Worm (Caenorhabditis elegans) whole organism, midembryonic: ENCODE measurements around the gene B0228.1.

Experiments
- T22C8.4 ChIP-seq: fragments of 200-800 bp; sonication (Bioruptor generic); IDR thresholded peaks from 2 replicates; pipeline ENCODE4 v1.3.6; 2022; ENCODE audit warnings: missing genetic modification characterization, missing compliant biosample characterization
- flt-1 ChIP-seq: fragments of 200-800 bp; sonication (Bioruptor generic); IDR thresholded peaks from 2 replicates; pipeline ENCODE4 v1.3.6; 2022; ENCODE audit warnings: missing genetic modification characterization, missing compliant biosample characterization
- tab-1 ChIP-seq: fragments of 200-800 bp; sonication (Bioruptor generic); IDR thresholded peaks from 2 replicates; pipeline ENCODE4 v1.3.6; 2022; ENCODE audit warnings: missing genetic modification characterization, missing compliant biosample characterization
- ztf-23 ChIP-seq: fragments of 200-800 bp; sonication (Bioruptor generic); IDR thresholded peaks from 2 replicates; pipeline ENCODE4 v1.3.6; 2022; ENCODE audit warnings: missing genetic modification reagents, missing genetic modification characterization, missing compliant biosample characterization
- ztf-29 ChIP-seq: fragments of 200-800 bp; sonication (Bioruptor generic); IDR thresholded peaks from 2 replicates; pipeline ENCODE4 v1.3.6; 2022; ENCODE audit warnings: missing genetic modification reagents, missing genetic modification characterization, missing compliant biosample characterization

DNA sequence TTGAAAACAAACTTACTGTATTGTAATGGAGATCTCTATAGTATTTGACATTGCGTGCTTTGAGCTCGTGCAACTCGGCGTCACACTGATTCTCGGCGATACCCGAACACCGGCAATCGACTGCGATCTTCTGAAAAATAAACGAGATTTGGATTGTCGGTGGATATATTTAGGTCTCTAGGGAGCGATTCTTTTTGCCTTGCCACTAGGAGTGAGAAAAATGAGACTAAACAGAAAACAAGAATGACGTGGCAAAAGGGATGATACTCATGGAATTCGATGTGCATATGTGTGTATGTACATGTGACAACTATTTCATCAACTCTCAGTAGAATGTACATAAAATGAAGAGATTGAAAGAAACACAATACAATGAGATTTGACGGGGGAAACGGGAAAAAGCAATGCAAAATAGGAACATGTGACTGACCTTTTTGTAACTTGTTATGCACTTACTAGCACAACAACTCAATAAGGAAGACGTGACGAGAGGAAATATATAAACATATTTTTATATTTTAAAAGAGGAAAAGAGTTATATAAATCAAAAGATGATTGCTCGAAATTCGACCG is 40.4 kb upstream of the B0228.1 start:
- no peak for TF ChIP-seq T22C8.4
- TF ChIP-seq ztf-29 (GFP tag; lab: Robert Waterston, UW) = no peak
- TF ChIP-seq tab-1 (GFP tag; lab: Robert Waterston, UW) = no peak
- TF ChIP-seq ztf-23 (GFP tag; lab: Robert Waterston, UW) = no peak
- TF ChIP-seq flt-1 (GFP tag; lab: Robert Waterston, UW) = no peak
